Fruit fly (Drosophila melanogaster): ENCODE data around the gene CG12375.

CG12375 gene

dm6 chr2L:8086736-8087467 lies 39.8 kb downstream of the CG12375 start:
- TF ChIP-seq CG17801 (GFP tag; optimal IDR thresholded peaks at IDR 0.05; ENCODE audit: partially characterized antibody): no peak

dm6 chr2L:8085466-8086164 lies 41.1 kb downstream of the CG12375 start:
- TF ChIP-seq CG17801 (GFP tag; optimal IDR thresholded peaks at IDR 0.05; ENCODE audit: partially characterized antibody): no peak

dm6 chr2L:8084349-8085203 lies 42.1 kb downstream of the CG12375 start:
- no peak for TF ChIP-seq CG17801 (GFP tag; optimal IDR thresholded peaks at IDR 0.05; ENCODE audit: partially characterized antibody)

- no peak for TF ChIP-seq CG17801 (GFP tag; optimal IDR thresholded peaks at IDR 0.05; ENCODE audit: partially characterized antibody)
Observed at dm6 chr2L:8083427-8084295, 43.0 kb downstream of the CG12375 start.

- TF ChIP-seq CG17801 (GFP tag; optimal IDR thresholded peaks at IDR 0.05; ENCODE audit: partially characterized antibody): no peak
Observed at dm6 chr2L:8083413-8083426, 43.5 kb downstream of the CG12375 start, which contains the start of gene Bsg. TSS of gene Bsg (plus strand) at chr2L:8083420.

dm6 chr2L:8082692-8083412 lies 43.8 kb downstream of the CG12375 start, which contains the start of gene Mcr:
TSS of gene Mcr (minus strand) at chr2L:8082982.
- TF ChIP-seq CG17801 (GFP tag; optimal IDR thresholded peaks at IDR 0.05; ENCODE audit: partially characterized antibody): peak; percentile 14

- no peak for TF ChIP-seq CG17801 (GFP tag; optimal IDR thresholded peaks at IDR 0.05; ENCODE audit: partially characterized antibody)
Observed at dm6 chr2L:8081640-8082485, 44.8 kb downstream of the CG12375 start.

dm6 chr2L:8080645-8081044 lies 46.0 kb downstream of the CG12375 start:
- no peak for TF ChIP-seq CG17801 (GFP tag; optimal IDR thresholded peaks at IDR 0.05; ENCODE audit: partially characterized antibody)

Measured in ovary, adult (tissue).